Fruit fly (Drosophila melanogaster): ENCODE data around the gene CG15473.

DNA sequence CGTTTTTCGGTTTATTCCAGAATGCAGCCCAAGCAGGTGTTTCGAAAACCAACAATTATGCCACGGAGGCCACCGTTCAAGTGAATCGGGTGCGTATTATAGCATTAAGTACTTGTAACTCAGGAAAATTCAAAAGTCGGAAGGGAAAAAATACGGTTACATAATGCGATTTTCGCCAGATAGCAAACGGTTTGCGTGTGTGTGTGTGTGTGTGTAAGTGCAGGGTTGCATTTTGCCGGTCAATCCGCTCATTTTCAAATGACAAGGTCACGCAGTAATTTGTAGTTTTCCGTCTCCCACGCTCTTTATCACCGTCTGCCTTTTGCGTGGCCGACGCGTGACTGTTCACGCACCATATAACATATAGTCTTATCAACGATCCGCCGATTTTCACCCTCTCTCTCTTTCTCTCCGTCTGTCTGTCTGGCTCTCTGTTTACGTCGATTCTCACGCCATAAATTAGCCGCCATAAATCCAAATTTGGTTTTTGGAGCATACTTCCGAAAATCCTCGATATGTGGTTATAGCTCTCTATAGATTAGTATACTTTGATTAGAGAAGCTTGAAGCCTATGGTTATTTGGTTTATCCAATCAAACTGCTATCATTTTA lies 48.6 kb upstream of the CG15473 start:
- no peak for TF ChIP-seq CTCF (optimal IDR thresholded peaks at IDR 0.05)
- TF ChIP-seq CG8478 (optimal IDR thresholded peaks at IDR 0.05): no peak
